Worm (Caenorhabditis elegans): ENCODE measurements around the gene srh-271.

ce11 chrV:2657682-2658081 lies 35.9 kb upstream of the srh-271 start:
- no peak for TF ChIP-seq ceh-43 (GFP tag; optimal IDR thresholded peaks at IDR 0.05)
- TF ChIP-seq elt-1 (tag; optimal IDR thresholded peaks at IDR 0.05; ENCODE audit: borderline replicate concordance, insufficient read depth) = no peak
- no peak for TF ChIP-seq ztf-11 (tag; optimal IDR thresholded peaks at IDR 0.05)
- no peak for TF ChIP-seq lsy-2 (tag; optimal IDR thresholded peaks at IDR 0.05)
- no peak for TF ChIP-seq unc-39 (tag; optimal IDR thresholded peaks at IDR 0.05)
- no peak for TF ChIP-seq unc-62 (GFP tag; optimal IDR thresholded peaks at IDR 0.05)

Measured in whole organism, mixed stage, embryonic.